Worm (Caenorhabditis elegans) whole organism, late embryonic: ENCODE measurements around the gene elpc-2.

ENCODE experiments used
- ama-1 ChIP-seq: fragments of 150-350 bp; optimal IDR thresholded peaks from 2 replicates; lab custom pipeline; 2014
- elt-2 ChIP-seq: sonication (generic microtip); optimal IDR thresholded peaks from 2 replicates; lab custom pipeline; 2016; ENCODE audit warnings: missing genetic modification reagents, missing genetic modification characterization, missing compliant biosample characterization
- hlh-8 ChIP-seq: sonication (generic microtip); optimal IDR thresholded peaks from 2 replicates; lab custom pipeline; 2016; ENCODE audit warnings: missing genotype, missing genetic modification characterization, missing compliant biosample characterization
- lin-11 ChIP-seq: fragments of 200-800 bp; sonication (Bioruptor generic); optimal IDR thresholded peaks from 2 replicates; lab custom pipeline; 2018; ENCODE audit warnings: mild to moderate bottlenecking, missing genetic modification characterization, missing compliant biosample characterization
- nfya-1 ChIP-seq: sonication (generic microtip); optimal IDR thresholded peaks from 2 replicates; lab custom pipeline; 2017; ENCODE audit warnings: missing genetic modification characterization, mild to moderate bottlenecking, missing compliant biosample characterization, antibody characterized with exemption, moderate library complexity
- nhr-232 ChIP-seq: sonication (generic microtip); optimal IDR thresholded peaks from 2 replicates; lab custom pipeline; 2016; ENCODE audit warnings: missing genetic modification characterization, missing compliant biosample characterization
- odd-2 ChIP-seq: sonication (generic microtip); optimal IDR thresholded peaks from 2 replicates; lab custom pipeline; 2017; ENCODE audit warnings: antibody characterized with exemption, mild to moderate bottlenecking, missing genetic modification characterization, missing compliant biosample characterization

ce11 chrIII:12728149-12728548, 54.7 kb downstream of the elpc-2 start:
- TF ChIP-seq hlh-8 (tag; lab: Kevin White, UChicago) (no peak), ama-1 (lab: Kevin White, UChicago) (no peak), nhr-232 (tag; lab: Kevin White, UChicago) (no peak), elt-2 (tag; lab: Kevin White, UChicago) (no peak), nfya-1 (tag; lab: Kevin White, UChicago) (no peak), lin-11 (tag; lab: Kevin White, UChicago) (no peak), odd-2 (tag; lab: Kevin White, UChicago) (no peak)
